Fruit fly (Drosophila melanogaster) whole organism, pupa: ENCODE data around the gene Gr64e.

Source experiments
- CG10348 ChIP-seq: fragments of 200-800 bp; sonication (Bioruptor generic); IDR thresholded peaks from 2 replicates; pipeline ENCODE4 v1.3.6; 2022; ENCODE audit warnings: missing biosample characterization, missing genetic modification characterization
- CG12605 ChIP-seq: fragments of 200-800 bp; sonication (Bioruptor generic); IDR thresholded peaks from 2 replicates; pipeline ENCODE4 v1.3.6; 2022; ENCODE audit warnings: missing biosample characterization, missing genetic modification characterization
- CG13204 ChIP-seq: fragments of 200-800 bp; sonication (Bioruptor generic); optimal IDR thresholded peaks from 2 replicates; lab custom pipeline; 2018; ENCODE audit warnings: missing biosample characterization, mild to moderate bottlenecking, missing genetic modification characterization, moderate library complexity
- CG14655 ChIP-seq: fragments of 200-800 bp; sonication (Bioruptor generic); optimal IDR thresholded peaks from 3 replicates; lab custom pipeline; 2017; ENCODE audit warnings: mild to moderate bottlenecking, missing biosample characterization, missing genetic modification reagents, missing genetic modification characterization
- CG15710 ChIP-seq: fragments of 200-800 bp; sonication (Bioruptor generic); optimal IDR thresholded peaks from 2 replicates; lab custom pipeline; 2018; ENCODE audit warnings: missing biosample characterization, mild to moderate bottlenecking, missing genetic modification characterization, moderate library complexity
- CG17806 ChIP-seq: fragments of 200-800 bp; sonication (Bioruptor generic); optimal IDR thresholded peaks from 2 replicates; lab custom pipeline; 2018; ENCODE audit warnings: missing biosample characterization, mild to moderate bottlenecking, missing genetic modification characterization, moderate library complexity
- CG32121 ChIP-seq: fragments of 200-800 bp; sonication (Bioruptor generic); IDR thresholded peaks from 2 replicates; pipeline ENCODE4 v1.3.6; 2022; ENCODE audit warnings: missing biosample characterization, missing genetic modification characterization
- CG34367 ChIP-seq: fragments of 200-800 bp; sonication (Bioruptor generic); optimal IDR thresholded peaks from 2 replicates; lab custom pipeline; 2018; ENCODE audit warnings: missing biosample characterization, mild to moderate bottlenecking, missing genetic modification characterization
- CG4496 ChIP-seq: fragments of 200-800 bp; sonication (Bioruptor generic); IDR thresholded peaks from 3 replicates; pipeline ENCODE4 v1.3.6; 2022; ENCODE audit warnings: missing biosample characterization, missing genetic modification characterization
- CG8159 ChIP-seq: fragments of 200-800 bp; sonication (Bioruptor generic); optimal IDR thresholded peaks from 3 replicates; lab custom pipeline; 2018; ENCODE audit warnings: missing biosample characterization, mild to moderate bottlenecking, missing genetic modification characterization, moderate library complexity
- CG8301 ChIP-seq: fragments of 200-800 bp; sonication (Bioruptor generic); optimal IDR thresholded peaks from 2 replicates; lab custom pipeline; 2018; ENCODE audit warnings: missing biosample characterization, mild to moderate bottlenecking, missing genetic modification characterization
- CG9948 ChIP-seq: fragments of 200-800 bp; sonication (Bioruptor generic); optimal IDR thresholded peaks from 2 replicates; lab custom pipeline; 2018; ENCODE audit warnings: missing biosample characterization, mild to moderate bottlenecking, missing genetic modification characterization, moderate library complexity
- D1 ChIP-seq: fragments of 200-800 bp; sonication (Bioruptor generic); optimal IDR thresholded peaks from 2 replicates; lab custom pipeline; 2018; ENCODE audit warnings: missing biosample characterization, mild to moderate bottlenecking, missing genetic modification characterization, moderate library complexity
- EcR ChIP-seq: fragments of 200-800 bp; sonication (Bioruptor generic); optimal IDR thresholded peaks from 3 replicates; lab custom pipeline; 2019; ENCODE audit warnings: missing biosample characterization, missing genetic modification characterization, mild to moderate bottlenecking, moderate library complexity, missing genetic modification reagents
- Ets98B ChIP-seq: fragments of 200-800 bp; sonication (Bioruptor generic); IDR thresholded peaks from 2 replicates; pipeline ENCODE4 v1.3.6; 2022; ENCODE audit warnings: missing biosample characterization, missing genetic modification characterization
- Pif1A ChIP-seq: fragments of 200-800 bp; sonication (Bioruptor generic); optimal IDR thresholded peaks from 3 replicates; lab custom pipeline; 2016; ENCODE audit warnings: missing biosample characterization, missing genetic modification characterization
- Pif1B ChIP-seq: fragments of 200-800 bp; sonication (Bioruptor generic); optimal IDR thresholded peaks from 3 replicates; lab custom pipeline; 2016; ENCODE audit warnings: missing biosample characterization, missing genetic modification characterization
- Snoo ChIP-seq: fragments of 200-800 bp; sonication (Bioruptor generic); optimal IDR thresholded peaks from 3 replicates; lab custom pipeline; 2017; ENCODE audit warnings: missing biosample characterization, mild to moderate bottlenecking, missing genetic modification characterization, inconsistent platforms
- fd96Ca ChIP-seq: fragments of 200-800 bp; sonication (Bioruptor generic); IDR thresholded peaks from 3 replicates; pipeline ENCODE4 v1.3.6; 2022; ENCODE audit warnings: missing biosample characterization, missing genetic modification characterization
- gl ChIP-seq: fragments of 200-800 bp; sonication (Bioruptor generic); optimal IDR thresholded peaks from 2 replicates; lab custom pipeline; 2018; ENCODE audit warnings: missing biosample characterization, mild to moderate bottlenecking, missing genetic modification characterization
- rn ChIP-seq: fragments of 200-800 bp; sonication (Bioruptor generic); IDR thresholded peaks from 2 replicates; pipeline ENCODE4 v1.3.6; 2022; ENCODE audit warnings: missing biosample characterization, missing genetic modification characterization

Gr64e gene

dm6 chr3L:4007256-4007655 lies 24.7 kb upstream of the Gr64e start:
- TF ChIP-seq CG12605 (GFP tag; lab: Robert Waterston, UW) = no peak
- TF ChIP-seq CG14655 = peak; percentile 6

- TF ChIP-seq EcR (GFP tag; lab: Kevin White, UChicago) (no peak), fd96Ca (GFP tag; lab: Robert Waterston, UW) (no peak), CG8159 (peak; percentile 32), CG14655 (peak; percentile 4), CG9948 (tag; lab: Kevin White, UChicago) (peak; percentile 1)
Measured at dm6 chr3L:4010122-4010521, 21.8 kb upstream of the Gr64e start.

- peak; percentile 1 for TF ChIP-seq Pif1B
- peak; percentile 44; the same call in 1 of the 2 replicates for TF ChIP-seq Ets98B
- no peak for TF ChIP-seq CG9948 (tag; lab: Kevin White, UChicago)
- TF ChIP-seq Pif1A (GFP tag; lab: Kevin White, UChicago) = peak; percentile 29
- TF ChIP-seq fd96Ca (GFP tag; lab: Robert Waterston, UW) = peak; percentile 57; the same call in 1 of the 3 replicates
- no peak for TF ChIP-seq CG34367
- no peak for TF ChIP-seq rn (GFP tag; lab: Robert Waterston, UW)
- TF ChIP-seq CG14655 = peak; percentile 31
- TF ChIP-seq gl (tag; lab: Kevin White, UChicago) = no peak
- TF ChIP-seq CG8301 (tag; lab: Kevin White, UChicago) = peak; percentile 29
- peak; percentile 46; the same call in 1 of the 3 replicates for TF ChIP-seq CG4496 (GFP tag; lab: Robert Waterston, UW)
- TF ChIP-seq CG15710 (tag; lab: Kevin White, UChicago) = peak; percentile 29
- no peak for TF ChIP-seq CG13204 (GFP tag; lab: Kevin White, UChicago)
- TF ChIP-seq CG8159 = peak; percentile 12
- TF ChIP-seq CG17806 (tag; lab: Kevin White, UChicago) = peak; percentile 5
Measured at dm6 chr3L:4014349-4014748, 17.6 kb upstream of the Gr64e start.

dm6 chr3L:4016754-4017153 lies 15.2 kb upstream of the Gr64e start:
- no peak for TF ChIP-seq Snoo
- TF ChIP-seq CG4496 (GFP tag; lab: Robert Waterston, UW) = no peak; the same call in 1 of the 3 replicates
- TF ChIP-seq CG17806 (tag; lab: Kevin White, UChicago) = peak; percentile 16
- TF ChIP-seq CG8301 (tag; lab: Kevin White, UChicago) = peak; percentile 24
- TF ChIP-seq fd96Ca (GFP tag; lab: Robert Waterston, UW) = peak; percentile 58; the same call in 1 of the 3 replicates
- TF ChIP-seq D1 = no peak
- no peak for TF ChIP-seq gl (tag; lab: Kevin White, UChicago)
- TF ChIP-seq CG10348 (GFP tag; lab: Robert Waterston, UW) = no peak
- TF ChIP-seq EcR (GFP tag; lab: Kevin White, UChicago) = no peak
- peak; percentile 29 for TF ChIP-seq CG15710 (tag; lab: Kevin White, UChicago)
- TF ChIP-seq CG9948 (tag; lab: Kevin White, UChicago) = peak; percentile 21
- no peak for TF ChIP-seq Pif1B
- peak; percentile 26; the same call in 1 of the 2 replicates for TF ChIP-seq CG12605 (GFP tag; lab: Robert Waterston, UW)
- no peak for TF ChIP-seq Pif1A (GFP tag; lab: Kevin White, UChicago)
- TF ChIP-seq CG14655 = peak; percentile 52
- no peak for TF ChIP-seq CG13204 (GFP tag; lab: Kevin White, UChicago)
- peak; percentile 1 for TF ChIP-seq CG34367
- no peak for TF ChIP-seq CG32121 (GFP tag; lab: Robert Waterston, UW)
- peak; percentile 58 for TF ChIP-seq Ets98B
- peak; percentile 24 for TF ChIP-seq CG8159
- TF ChIP-seq rn (GFP tag; lab: Robert Waterston, UW) = no peak

- peak; percentile 15 for TF ChIP-seq CG8159
- TF ChIP-seq rn (GFP tag; lab: Robert Waterston, UW) = no peak
Measured at dm6 chr3L:4018228-4018928, 13.6 kb upstream of the Gr64e start, which contains the start of gene FoxL1. Gene FoxL1, plus strand, starts transcription at chr3L:4018878.

dm6 chr3L:4021260-4021831 lies 10.6 kb upstream of the Gr64e start, which contains the start of gene Mul1:
Gene Mul1, plus strand, starts transcription at chr3L:4021457.
- TF ChIP-seq CG8301 (tag; lab: Kevin White, UChicago) (no peak), CG8159 (no peak), CG17806 (tag; lab: Kevin White, UChicago) (no peak), CG34367 (no peak), Ets98B (no peak), Pif1A (GFP tag; lab: Kevin White, UChicago) (no peak), CG32121 (GFP tag; lab: Robert Waterston, UW) (no peak), CG15710 (tag; lab: Kevin White, UChicago) (no peak)

- TF ChIP-seq EcR (GFP tag; lab: Kevin White, UChicago) (no peak), CG9948 (tag; lab: Kevin White, UChicago) (no peak), Pif1B (no peak), Snoo (no peak), CG32121 (GFP tag; lab: Robert Waterston, UW) (no peak), rn (GFP tag; lab: Robert Waterston, UW) (no peak), CG17806 (tag; lab: Kevin White, UChicago) (no peak), CG8159 (no peak), D1 (no peak), gl (tag; lab: Kevin White, UChicago) (no peak), Pif1A (GFP tag; lab: Kevin White, UChicago) (no peak), CG15710 (tag; lab: Kevin White, UChicago) (no peak), CG10348 (GFP tag; lab: Robert Waterston, UW) (no peak), CG12605 (GFP tag; lab: Robert Waterston, UW) (no peak), CG8301 (tag; lab: Kevin White, UChicago) (no peak), CG4496 (GFP tag; lab: Robert Waterston, UW) (no peak), CG34367 (no peak), CG13204 (GFP tag; lab: Kevin White, UChicago) (no peak)
Measured at dm6 chr3L:4024464-4024863, 7.5 kb upstream of the Gr64e start.
